Worm (Caenorhabditis elegans) whole organism, young adult: ENCODE results near the gene nhr-42.

ENCODE experiments used
- B0261.1 ChIP-seq: sonication (generic microtip); optimal IDR thresholded peaks from 2 replicates; lab custom pipeline; 2016; ENCODE audit warnings: mild to moderate bottlenecking, missing genetic modification characterization, moderate library complexity, missing compliant biosample characterization
- F22D6.2 ChIP-seq: sonication (generic microtip); optimal IDR thresholded peaks from 2 replicates; lab custom pipeline; 2016; ENCODE audit warnings: mild to moderate bottlenecking, missing genetic modification characterization, missing compliant biosample characterization
- F33H1.4 ChIP-seq: fragments of 200-800 bp; sonication (Bioruptor generic); IDR thresholded peaks from 2 replicates; pipeline ENCODE4 v1.3.6; 2022; ENCODE audit warnings: missing genetic modification reagents, missing genetic modification characterization, missing compliant biosample characterization
- F37B4.10 ChIP-seq: fragments of 200-800 bp; sonication (Bioruptor generic); IDR thresholded peaks from 2 replicates; pipeline ENCODE4 v1.3.6; 2022; ENCODE audit warnings: missing genetic modification characterization, missing compliant biosample characterization
- F49E8.2 ChIP-seq: sonication (generic microtip); optimal IDR thresholded peaks from 3 replicates; lab custom pipeline; 2017; ENCODE audit warnings: missing genetic modification characterization, mild to moderate bottlenecking, missing compliant biosample characterization, antibody characterized with exemption, moderate library complexity; ENCODE audit not compliant: insufficient read depth
- F55B11.4 ChIP-seq: sonication (generic microtip); optimal IDR thresholded peaks from 2 replicates; lab custom pipeline; 2016; ENCODE audit warnings: missing compliant biosample characterization, missing genetic modification characterization, borderline replicate concordance; ENCODE audit not compliant: insufficient read depth
- F57A8.1 ChIP-seq: fragments of 200-800 bp; sonication (Bioruptor generic); optimal IDR thresholded peaks from 2 replicates; lab custom pipeline; 2018; ENCODE audit warnings: mild to moderate bottlenecking, missing genetic modification characterization, moderate library complexity, missing compliant biosample characterization
- K12H6.12 ChIP-seq: fragments of 200-800 bp; sonication (Bioruptor generic); optimal IDR thresholded peaks from 2 replicates; lab custom pipeline; 2018; ENCODE audit warnings: mild to moderate bottlenecking, missing genetic modification characterization, missing compliant biosample characterization
- Y67H2A.10 ChIP-seq: fragments of 200-800 bp; sonication (Bioruptor generic); conservative IDR thresholded peaks from 2 replicates; pipeline ENCODE4 v1.3.6; 2022; ENCODE audit warnings: missing genetic modification reagents, missing genetic modification characterization, missing compliant biosample characterization
- Y79H2A.3 ChIP-seq: fragments of 200-800 bp; sonication (Bioruptor generic); conservative IDR thresholded peaks from 2 replicates; pipeline ENCODE4 v1.3.6; 2022; ENCODE audit warnings: missing genetic modification reagents, missing genetic modification characterization, missing compliant biosample characterization
- atf-7 ChIP-seq: sonication (generic microtip); optimal IDR thresholded peaks from 2 replicates; lab custom pipeline; 2017; ENCODE audit warnings: mild to moderate bottlenecking, missing genetic modification characterization, missing compliant biosample characterization
- attf-5 ChIP-seq: fragments of 200-800 bp; sonication (Bioruptor generic); optimal IDR thresholded peaks from 2 replicates; lab custom pipeline; 2018; ENCODE audit warnings: mild to moderate bottlenecking, missing genetic modification characterization, missing compliant biosample characterization
- attf-6 ChIP-seq: fragments of 200-800 bp; sonication (Bioruptor generic); IDR thresholded peaks from 2 replicates; pipeline ENCODE4 v1.3.6; 2022; ENCODE audit warnings: missing genetic modification reagents, missing genetic modification characterization, missing compliant biosample characterization
- cebp-1 ChIP-seq, 2 experiments: fragments of 200-800 bp in 1 of 2; sonication (Bioruptor generic) in 1 of 2; sonication (generic microtip) in 1 of 2; IDR thresholded peaks in 1 of 2; optimal IDR thresholded peaks in 1 of 2; 2 replicates each; pipeline versions ENCODE4 v1.3.6 to Lab custom; 2017 to 2022; ENCODE audit warnings: missing compliant biosample characterization in 2 of 2, missing genetic modification characterization in 2 of 2, mild to moderate bottlenecking in 1 of 2, missing genetic modification reagents in 1 of 2, moderate library complexity in 1 of 2
- ceh-58 ChIP-seq: fragments of 200-800 bp; sonication (Bioruptor generic); IDR thresholded peaks from 2 replicates; pipeline ENCODE4 v1.3.6; 2022; ENCODE audit warnings: missing genetic modification characterization, missing compliant biosample characterization
- die-1 ChIP-seq: sonication (generic microtip); optimal IDR thresholded peaks from 2 replicates; lab custom pipeline; 2016; ENCODE audit warnings: missing genotype, mild to moderate bottlenecking, missing genetic modification characterization, missing compliant biosample characterization
- dpff-1 ChIP-seq: sonication (generic microtip); optimal IDR thresholded peaks from 2 replicates; lab custom pipeline; 2017; ENCODE audit warnings: mild to moderate bottlenecking, missing genetic modification characterization, missing compliant biosample characterization
- hlh-12 ChIP-seq: sonication (generic microtip); optimal IDR thresholded peaks from 2 replicates; lab custom pipeline; 2016; ENCODE audit warnings: missing genetic modification characterization, missing compliant biosample characterization
- hmg-1.2 ChIP-seq: fragments of 200-800 bp; sonication (Bioruptor generic); IDR thresholded peaks from 2 replicates; pipeline ENCODE4 v1.3.6; 2022; ENCODE audit warnings: missing genetic modification reagents, missing genetic modification characterization, missing compliant biosample characterization
- hsf-1 ChIP-seq: fragments of 200-800 bp; sonication (Bioruptor generic); IDR thresholded peaks from 2 replicates; pipeline ENCODE4 v1.3.6; 2022; ENCODE audit warnings: missing genetic modification reagents, missing genetic modification characterization, missing compliant biosample characterization
- lin-26 ChIP-seq: fragments of 200-800 bp; sonication (Bioruptor generic); IDR thresholded peaks from 2 replicates; pipeline ENCODE4 v1.3.6; 2022; ENCODE audit warnings: missing genetic modification reagents, missing genetic modification characterization, missing compliant biosample characterization
- lin-40 ChIP-seq: sonication (generic microtip); optimal IDR thresholded peaks from 2 replicates; lab custom pipeline; 2016; ENCODE audit warnings: missing genetic modification characterization, mild to moderate bottlenecking, missing compliant biosample characterization, missing genotype, missing genetic modification reagents
- nfyb-1 ChIP-seq: fragments of 200-800 bp; sonication (Bioruptor generic); IDR thresholded peaks from 2 replicates; pipeline ENCODE4 v1.3.6; 2022; ENCODE audit warnings: missing genetic modification reagents, missing genetic modification characterization, missing compliant biosample characterization
- nhr-80 ChIP-seq: sonication (generic microtip); optimal IDR thresholded peaks from 2 replicates; lab custom pipeline; 2016; ENCODE audit warnings: missing genetic modification characterization, missing compliant biosample characterization
- pbrm-1 ChIP-seq: fragments of 200-800 bp; sonication (Bioruptor generic); IDR thresholded peaks from 2 replicates; pipeline ENCODE4 v1.3.6; 2022; ENCODE audit warnings: missing genetic modification reagents, missing genetic modification characterization, missing compliant biosample characterization
- rcor-1 ChIP-seq: fragments of 200-800 bp; sonication (Bioruptor generic); IDR thresholded peaks from 2 replicates; pipeline ENCODE4 v1.3.6; 2022; ENCODE audit warnings: missing genetic modification reagents, missing genetic modification characterization, missing compliant biosample characterization
- rec-8 ChIP-seq, 2 experiments: sonication (generic microtip); optimal IDR thresholded peaks; 2 replicates each; lab custom pipeline; 2016; ENCODE audit warnings: mild to moderate bottlenecking in 2 of 2, missing genetic modification characterization in 2 of 2, missing genetic modification reagents in 2 of 2, missing genotype in 2 of 2, missing biosample characterization in 1 of 2, missing compliant biosample characterization in 1 of 2, moderate library complexity in 1 of 2
- rpc-1 ChIP-seq, 2 experiments: fragments of 150-350 bp in 1 of 2; sonication (generic microtip) in 1 of 2; optimal IDR thresholded peaks; 2 replicates each; lab custom pipeline; 2014 to 2018; ENCODE audit warnings: missing biosample characterization in 1 of 2, missing genetic modification characterization in 1 of 2, missing genetic modification reagents in 1 of 2, missing genotype in 1 of 2
- snpc-3.4 ChIP-seq: sonication (generic microtip); optimal IDR thresholded peaks from 2 replicates; lab custom pipeline; 2017; ENCODE audit warnings: missing genetic modification characterization, mild to moderate bottlenecking, missing compliant biosample characterization, antibody characterized with exemption, moderate library complexity, missing genotype, missing genetic modification reagents
- somi-1 ChIP-seq: fragments of 200-800 bp; sonication (Bioruptor generic); optimal IDR thresholded peaks from 2 replicates; lab custom pipeline; 2018; ENCODE audit warnings: mild to moderate bottlenecking, missing genetic modification characterization, missing compliant biosample characterization
- tbx-9 ChIP-seq: sonication (generic microtip); optimal IDR thresholded peaks from 2 replicates; lab custom pipeline; 2016; ENCODE audit warnings: borderline replicate concordance, missing genetic modification characterization, inconsistent platforms, missing compliant biosample characterization
- zfh-2 ChIP-seq: fragments of 200-800 bp; sonication (Bioruptor generic); conservative IDR thresholded peaks from 2 replicates; pipeline ENCODE4 v1.3.6; 2022; ENCODE audit warnings: missing genetic modification reagents, missing genetic modification characterization, missing compliant biosample characterization
- ztf-25 ChIP-seq: fragments of 200-800 bp; sonication (Bioruptor generic); IDR thresholded peaks from 2 replicates; pipeline ENCODE4 v1.3.6; 2022; ENCODE audit warnings: missing genetic modification reagents, missing genetic modification characterization, missing compliant biosample characterization
- ztf-26 ChIP-seq: sonication (generic microtip); optimal IDR thresholded peaks from 2 replicates; lab custom pipeline; 2017; ENCODE audit warnings: missing genetic modification characterization, missing compliant biosample characterization
- ztf-6 ChIP-seq: fragments of 200-800 bp; sonication (Bioruptor generic); IDR thresholded peaks from 2 replicates; pipeline ENCODE4 v1.3.6; 2022; ENCODE audit warnings: missing genetic modification reagents, missing genetic modification characterization, missing compliant biosample characterization

The nhr-42 gene

ce11 chrV:6991771-6992170, 6.8 kb upstream of the nhr-42 start, which contains the start of gene nhr-162:
nhr-162 (minus strand) TSS chrV:6991871.
- no peak for TF ChIP-seq K12H6.12
- no peak for TF ChIP-seq F37B4.10
- TF ChIP-seq F55B11.4 = no peak
- no peak for TF ChIP-seq attf-6 (GFP tag; lab: Robert Waterston, UW)

ce11 chrV:6993999-6994398, 4.6 kb upstream of the nhr-42 start:
- TF ChIP-seq snpc-3.4 (tag; lab: Kevin White, UChicago) = no peak
- no peak for TF ChIP-seq lin-26 (GFP tag; lab: Robert Waterston, UW)
- TF ChIP-seq atf-7 (tag; lab: Kevin White, UChicago) = peak; percentile 58
- peak; percentile 68 for TF ChIP-seq lin-40 (tag; lab: Kevin White, UChicago)
- no peak for TF ChIP-seq F49E8.2 (tag; lab: Kevin White, UChicago)
- no peak for TF ChIP-seq hlh-12 (tag; lab: Kevin White, UChicago)
- no peak for TF ChIP-seq rpc-1 (optimal IDR thresholded peaks at IDR 0.05; lab: Kevin White, UChicago)
- no peak for TF ChIP-seq rpc-1 (tag; optimal IDR thresholded peaks at IDR 0.05; lab: Kevin White, UChicago)
- TF ChIP-seq nfyb-1 (GFP tag; lab: Robert Waterston, UW) = 0 out of 2 replicates have a peak, but pooled peaks have one; percentile 46
- TF ChIP-seq rec-8 (tag; optimal IDR thresholded peaks at IDR 0.05; lab: Kevin White, UChicago) = no peak
- TF ChIP-seq hmg-1.2 (GFP tag; lab: Robert Waterston, UW) = peak; percentile 44; the same call in 1 of the 2 replicates
- TF ChIP-seq F57A8.1 (GFP tag; lab: Kevin White, UChicago) = no peak
- TF ChIP-seq Y79H2A.3 (GFP tag; lab: Robert Waterston, UW) = no peak
- TF ChIP-seq rcor-1 = no peak
- no peak for TF ChIP-seq F33H1.4 (GFP tag; lab: Robert Waterston, UW)
- peak; percentile 52 for TF ChIP-seq ztf-26 (tag; lab: Kevin White, UChicago)
- peak; percentile 22 for TF ChIP-seq attf-5 (GFP tag; lab: Kevin White, UChicago)
- TF ChIP-seq somi-1 = peak; percentile 69
- peak; percentile 8 for TF ChIP-seq die-1
- no peak for TF ChIP-seq ceh-58
- no peak for TF ChIP-seq hsf-1
- TF ChIP-seq ztf-25 (GFP tag; lab: Robert Waterston, UW) = no peak
- TF ChIP-seq tbx-9 = no peak
- TF ChIP-seq Y67H2A.10 = no peak
- no peak for TF ChIP-seq dpff-1
- TF ChIP-seq nhr-80 (tag; lab: Kevin White, UChicago) = peak; percentile 66
- no peak for TF ChIP-seq ztf-6 (GFP tag; lab: Robert Waterston, UW)
- TF ChIP-seq cebp-1 (GFP tag; IDR thresholded peaks at IDR 0.05; lab: Robert Waterston, UW) = no peak
- peak; percentile 41 for TF ChIP-seq cebp-1 (tag; optimal IDR thresholded peaks at IDR 0.05; lab: Kevin White, UChicago)
- TF ChIP-seq zfh-2 = no peak
- no peak for TF ChIP-seq B0261.1 (tag; lab: Kevin White, UChicago)
- TF ChIP-seq F22D6.2 (tag; lab: Kevin White, UChicago) = no peak
- TF ChIP-seq, all 124 proteins: peak for 10

- TF ChIP-seq pbrm-1 (GFP tag; lab: Robert Waterston, UW) (no peak), nhr-80 (tag; lab: Kevin White, UChicago) (peak; percentile 3)
These were observed 1.5 kb upstream of the nhr-42 start, which contains the start of gene nhr-107 for ce11 chrV:6997041-6997552. nhr-107 (minus strand) TSS chrV:6997091.
